Worm (Caenorhabditis elegans) whole organism, L3 larva: ENCODE measurements around the gene C06B8.7.

Experiments used
- R02D3.7 ChIP-seq: fragments of 150-350 bp; optimal IDR thresholded peaks from 2 replicates; lab custom pipeline; 2014; ENCODE audit warnings: missing biosample characterization, missing genetic modification characterization
- ZK546.5 ChIP-seq: sonication (generic microtip); optimal IDR thresholded peaks from 2 replicates; lab custom pipeline; 2017; ENCODE audit warnings: missing biosample characterization, missing genetic modification characterization
- ama-1 ChIP-seq: fragments of 150-350 bp; optimal IDR thresholded peaks from 2 replicates; lab custom pipeline; 2018
- ceh-16 ChIP-seq: sonication (generic microtip); optimal IDR thresholded peaks from 2 replicates; lab custom pipeline; 2017; ENCODE audit warnings: missing biosample characterization, missing genetic modification characterization
- ceh-28 ChIP-seq: fragments of 150-350 bp; optimal IDR thresholded peaks from 2 replicates; lab custom pipeline; 2014; ENCODE audit warnings: missing biosample characterization, missing genetic modification reagents, missing genetic modification characterization
- ceh-82 ChIP-seq: fragments of 150-350 bp; optimal IDR thresholded peaks from 2 replicates; lab custom pipeline; 2014; ENCODE audit warnings: missing biosample characterization, missing genetic modification characterization
- daf-12 ChIP-seq: fragments of 150-350 bp; optimal IDR thresholded peaks from 2 replicates; lab custom pipeline; 2014; ENCODE audit warnings: missing biosample characterization, missing genetic modification reagents, missing genetic modification characterization
- egl-5 ChIP-seq: fragments of 150-350 bp; optimal IDR thresholded peaks from 2 replicates; lab custom pipeline; 2017; ENCODE audit warnings: missing biosample characterization, missing genetic modification reagents, missing genetic modification characterization, inconsistent platforms
- elt-1 ChIP-seq: fragments of 150-350 bp; optimal IDR thresholded peaks from 2 replicates; lab custom pipeline; 2014; ENCODE audit warnings: missing biosample characterization, missing genetic modification characterization
- elt-2 ChIP-seq: sonication (generic microtip); optimal IDR thresholded peaks from 2 replicates; lab custom pipeline; 2016; ENCODE audit warnings: missing genetic modification reagents, mild to moderate bottlenecking, missing genetic modification characterization, missing compliant biosample characterization
- elt-3 ChIP-seq, 3 experiments: fragments of 150-350 bp in 1 of 3; sonication (generic microtip) in 2 of 3; optimal IDR thresholded peaks; 2 replicates in 2 of 3; 4 replicates in 1 of 3; lab custom pipeline; 2014 to 2017; ENCODE audit warnings: missing biosample characterization in 3 of 3, missing genetic modification characterization in 3 of 3
- eor-1 ChIP-seq, 2 experiments: fragments of 150-350 bp; optimal IDR thresholded peaks; 2 replicates each; lab custom pipeline; 2014 to 2018; ENCODE audit warnings: missing biosample characterization in 2 of 2, missing genetic modification characterization in 2 of 2
- fos-1 ChIP-seq: fragments of 150-350 bp; optimal IDR thresholded peaks from 2 replicates; lab custom pipeline; 2014; ENCODE audit warnings: missing biosample characterization, missing genetic modification characterization
- hmg-11 ChIP-seq: sonication (generic microtip); optimal IDR thresholded peaks from 2 replicates; lab custom pipeline; 2016; ENCODE audit warnings: missing genetic modification characterization, missing compliant biosample characterization
- lin-15B ChIP-seq: fragments of 150-350 bp; optimal IDR thresholded peaks from 2 replicates; lab custom pipeline; 2014; ENCODE audit warnings: missing biosample characterization, missing genetic modification characterization
- lin-39 ChIP-seq: fragments of 150-350 bp; optimal IDR thresholded peaks from 2 replicates; lab custom pipeline; 2018; ENCODE audit warnings: missing biosample characterization, missing genetic modification reagents, missing genetic modification characterization
- lsy-12 ChIP-seq: sonication (generic microtip); optimal IDR thresholded peaks from 2 replicates; lab custom pipeline; 2016; ENCODE audit warnings: mild to moderate bottlenecking, missing genetic modification characterization, missing compliant biosample characterization
- mdl-1 ChIP-seq: fragments of 150-350 bp; optimal IDR thresholded peaks from 2 replicates; lab custom pipeline; 2014; ENCODE audit warnings: missing biosample characterization, missing genetic modification characterization
- mml-1 ChIP-seq: fragments of 150-350 bp; sonication (generic microtip); optimal IDR thresholded peaks from 3 replicates; lab custom pipeline; 2014; ENCODE audit warnings: missing biosample characterization, missing genetic modification characterization
- nfya-1 ChIP-seq: sonication (generic microtip); optimal IDR thresholded peaks from 2 replicates; lab custom pipeline; 2017; ENCODE audit warnings: missing genetic modification characterization, mild to moderate bottlenecking, missing compliant biosample characterization, antibody characterized with exemption, moderate library complexity; ENCODE audit not compliant: insufficient read depth
- nhr-12 ChIP-seq: fragments of 150-350 bp; optimal IDR thresholded peaks from 2 replicates; lab custom pipeline; 2014; ENCODE audit warnings: missing biosample characterization, missing genetic modification characterization
- nhr-23 ChIP-seq: fragments of 150-350 bp; optimal IDR thresholded peaks from 2 replicates; lab custom pipeline; 2014; ENCODE audit warnings: missing biosample characterization, missing genetic modification reagents, missing genetic modification characterization
- nhr-237 ChIP-seq: fragments of 150-350 bp; optimal IDR thresholded peaks from 2 replicates; lab custom pipeline; 2014; ENCODE audit warnings: missing biosample characterization, missing genetic modification characterization
- nhr-25 ChIP-seq: sonication (generic microtip); optimal IDR thresholded peaks from 2 replicates; lab custom pipeline; 2017; ENCODE audit warnings: missing biosample characterization, missing genetic modification characterization
- nhr-67 ChIP-seq: fragments of 150-350 bp; optimal IDR thresholded peaks from 2 replicates; lab custom pipeline; 2014; ENCODE audit warnings: missing biosample characterization, missing genetic modification characterization
- nhr-76 ChIP-seq: fragments of 150-350 bp; sonication (generic microtip); optimal IDR thresholded peaks from 5 replicates; lab custom pipeline; 2014; ENCODE audit warnings: missing biosample characterization, missing genetic modification characterization
- nhr-77 ChIP-seq: fragments of 150-350 bp; optimal IDR thresholded peaks from 2 replicates; lab custom pipeline; 2014; ENCODE audit warnings: missing biosample characterization, missing genetic modification characterization
- pha-4 ChIP-seq: fragments of 150-350 bp; optimal IDR thresholded peaks from 2 replicates; lab custom pipeline; 2014; ENCODE audit warnings: missing biosample characterization, missing genetic modification reagents, missing genetic modification characterization
- pqm-1 ChIP-seq: fragments of 150-350 bp; optimal IDR thresholded peaks from 2 replicates; lab custom pipeline; 2017; ENCODE audit warnings: missing biosample characterization, missing genetic modification characterization, inconsistent platforms
- skn-1 ChIP-seq: fragments of 150-350 bp; optimal IDR thresholded peaks from 2 replicates; lab custom pipeline; 2014; ENCODE audit warnings: missing biosample characterization, missing genetic modification characterization
- snpc-4 ChIP-seq: fragments of 150-350 bp; optimal IDR thresholded peaks from 2 replicates; lab custom pipeline; 2014; ENCODE audit warnings: missing biosample characterization, missing genetic modification characterization
- tbx-2 ChIP-seq: sonication (generic microtip); optimal IDR thresholded peaks from 2 replicates; lab custom pipeline; 2016; ENCODE audit warnings: mild to moderate bottlenecking, missing genetic modification characterization, missing compliant biosample characterization
- unc-62 ChIP-seq: fragments of 150-350 bp; sonication (generic microtip); optimal IDR thresholded peaks from 4 replicates; lab custom pipeline; 2014; ENCODE audit warnings: missing biosample characterization, missing genetic modification reagents, missing genetic modification characterization
- ztf-11 ChIP-seq: fragments of 150-350 bp; optimal IDR thresholded peaks from 2 replicates; lab custom pipeline; 2014; ENCODE audit warnings: missing biosample characterization, missing genetic modification characterization
- ztf-4 ChIP-seq: fragments of 150-350 bp; optimal IDR thresholded peaks from 2 replicates; lab custom pipeline; 2014; ENCODE audit warnings: missing biosample characterization, missing genetic modification characterization

Gene C06B8.7

ce11 chrV:15533864-15534263, 35.3 kb downstream of the C06B8.7 start, which contains the start of gene F21A3.2:
TSS of gene F21A3.2 (minus strand) at chrV:15533964.
- TF ChIP-seq nhr-67 (tag; lab: Kevin White, UChicago) (no peak), hmg-11 (tag; lab: Kevin White, UChicago) (no peak), mml-1 (tag; lab: Kevin White, UChicago) (no peak), nhr-23 (tag; lab: Kevin White, UChicago) (no peak), tbx-2 (tag; lab: Kevin White, UChicago) (no peak), nhr-237 (tag; lab: Kevin White, UChicago) (no peak), pqm-1 (no peak), nhr-12 (tag; lab: Kevin White, UChicago) (no peak), ztf-11 (no peak), eor-1 (tag; optimal IDR thresholded peaks at IDR 0.05; lab: Kevin White, UChicago) (no peak), daf-12 (tag; lab: Kevin White, UChicago) (no peak), ceh-16 (no peak)

ce11 chrV:15536320-15536719, 37.8 kb downstream of the C06B8.7 start, which contains the start of gene F21A3.4:
TSS of gene F21A3.4 (plus strand) at chrV:15536620.
- no peak for TF ChIP-seq nhr-76 (tag; lab: Kevin White, UChicago)
- TF ChIP-seq mdl-1 (tag; lab: Kevin White, UChicago) = no peak
- TF ChIP-seq elt-3 (tag; optimal IDR thresholded peaks at IDR 0.05; lab: Kevin White, UChicago) = no peak
- TF ChIP-seq lin-15B (tag; lab: Kevin White, UChicago) = no peak
- no peak for TF ChIP-seq hmg-11 (tag; lab: Kevin White, UChicago)
- TF ChIP-seq nhr-77 (tag; lab: Kevin White, UChicago) = no peak
- TF ChIP-seq lin-39 (tag; lab: Kevin White, UChicago) = no peak
- no peak for TF ChIP-seq unc-62
- TF ChIP-seq nhr-25 (tag; lab: Kevin White, UChicago) = no peak
- TF ChIP-seq nfya-1 (tag; lab: Kevin White, UChicago) = no peak
- TF ChIP-seq nhr-12 (tag; lab: Kevin White, UChicago) = no peak
- TF ChIP-seq pqm-1 = no peak
- no peak for TF ChIP-seq ZK546.5 (tag; lab: Kevin White, UChicago)
- TF ChIP-seq pha-4 (tag; lab: Kevin White, UChicago) = no peak
- no peak for TF ChIP-seq fos-1 (tag; lab: Kevin White, UChicago)
- no peak for TF ChIP-seq egl-5 (tag; lab: Kevin White, UChicago)

- TF ChIP-seq daf-12 (tag; lab: Kevin White, UChicago) (no peak), egl-5 (tag; lab: Kevin White, UChicago) (no peak), nhr-23 (tag; lab: Kevin White, UChicago) (no peak), snpc-4 (tag; lab: Kevin White, UChicago) (no peak), elt-1 (tag; lab: Kevin White, UChicago) (no peak), ztf-11 (no peak), mml-1 (tag; lab: Kevin White, UChicago) (no peak), elt-2 (tag; lab: Kevin White, UChicago) (no peak), ztf-4 (tag; lab: Kevin White, UChicago) (no peak), pha-4 (tag; lab: Kevin White, UChicago) (no peak), R02D3.7 (tag; lab: Kevin White, UChicago) (no peak)
Measured at ce11 chrV:15537923-15538322, 39.4 kb downstream of the C06B8.7 start, which contains the start of gene prde-1. TSS of gene prde-1 (plus strand) at chrV:15538244.

- TF ChIP-seq nhr-25 (tag; lab: Kevin White, UChicago) = no peak
- no peak for TF ChIP-seq nhr-67 (tag; lab: Kevin White, UChicago)
- no peak for TF ChIP-seq nhr-76 (tag; lab: Kevin White, UChicago)
- no peak for TF ChIP-seq ama-1 (lab: Kevin White, UChicago)
- no peak for TF ChIP-seq elt-3 (tag; optimal IDR thresholded peaks at IDR 0.05; lab: Kevin White, UChicago)
- no peak for TF ChIP-seq skn-1 (tag; lab: Kevin White, UChicago)
- TF ChIP-seq ztf-4 (tag; lab: Kevin White, UChicago) = no peak
- TF ChIP-seq lsy-12 = no peak
- TF ChIP-seq fos-1 (tag; lab: Kevin White, UChicago) = no peak
- no peak for TF ChIP-seq nfya-1 (tag; lab: Kevin White, UChicago)
- TF ChIP-seq nhr-12 (tag; lab: Kevin White, UChicago) = no peak
- no peak for TF ChIP-seq ceh-82 (tag; lab: Kevin White, UChicago)
- TF ChIP-seq pqm-1 = no peak
- no peak for TF ChIP-seq ceh-28 (tag; lab: Kevin White, UChicago)
- no peak for TF ChIP-seq R02D3.7 (tag; lab: Kevin White, UChicago)
- no peak for TF ChIP-seq daf-12 (tag; lab: Kevin White, UChicago)
- no peak for TF ChIP-seq elt-1 (tag; lab: Kevin White, UChicago)
- TF ChIP-seq hmg-11 (tag; lab: Kevin White, UChicago) = no peak
- TF ChIP-seq, all 47 proteins: peak for 0
Measured at ce11 chrV:15543252-15543651, 44.7 kb downstream of the C06B8.7 start.
